Worm (Caenorhabditis elegans): Measurements from ENCODE around the gene Y66D12A.7.

Gene Y66D12A.7

ce11 chrIII:11565602-11566001 lies 14.7 kb downstream of the Y66D12A.7 start, which contains the start of gene Y66D12A.10 (continued):
- no peak for TF ChIP-seq fkh-4 (tag; optimal IDR thresholded peaks at IDR 0.05; ENCODE audit: borderline replicate concordance)
- TF ChIP-seq ztf-4 (tag; optimal IDR thresholded peaks at IDR 0.05), result no peak
- TF ChIP-seq C16A3.4 (tag; optimal IDR thresholded peaks at IDR 0.05), result peak; percentile 14
- TF ChIP-seq lin-35 (GFP tag; optimal IDR thresholded peaks at IDR 0.05), result peak; percentile 96 to 99
- no peak for TF ChIP-seq ztf-11 (tag; optimal IDR thresholded peaks at IDR 0.05)
- TF ChIP-seq snpc-4 (tag; optimal IDR thresholded peaks at IDR 0.05), result peak; percentile 10
- peak; percentile 88 to 96 for TF ChIP-seq efl-1 (optimal IDR thresholded peaks at IDR 0.05)
- TF ChIP-seq efl-1 (GFP tag; optimal IDR thresholded peaks at IDR 0.05 in 1 of 2), result peak; percentile 97 to 100
- no peak for TF ChIP-seq hlh-17 (GFP tag; optimal IDR thresholded peaks at IDR 0.05; ENCODE audit: borderline replicate concordance)
- TF ChIP-seq efl-3 (GFP tag; optimal IDR thresholded peaks at IDR 0.05), result no peak
- no peak for TF ChIP-seq nhr-76 (tag; optimal IDR thresholded peaks at IDR 0.05)
- no peak for TF ChIP-seq ceh-8 (GFP tag; optimal IDR thresholded peaks at IDR 0.05)
- peak; percentile 33 for TF ChIP-seq nhr-77 (tag; optimal IDR thresholded peaks at IDR 0.05)

- TF ChIP-seq jun-1 (tag; optimal IDR thresholded peaks at IDR 0.05) (no peak), lsy-2 (tag; optimal IDR thresholded peaks at IDR 0.05) (no peak), zip-4 (GFP tag; optimal IDR thresholded peaks at IDR 0.05) (no peak), fkh-4 (tag; optimal IDR thresholded peaks at IDR 0.05; ENCODE audit: borderline replicate concordance) (no peak), lin-14 (GFP tag; optimal IDR thresholded peaks at IDR 0.05) (no peak), sox-4 (tag; optimal IDR thresholded peaks at IDR 0.05) (no peak), mdl-1 (tag; optimal IDR thresholded peaks at IDR 0.05) (no peak), nhr-20 (tag; optimal IDR thresholded peaks at IDR 0.05) (no peak), snu-23 (GFP tag; optimal IDR thresholded peaks at IDR 0.05) (no peak), pax-3 (tag; optimal IDR thresholded peaks at IDR 0.05) (no peak), dpl-1 (GFP tag; optimal IDR thresholded peaks at IDR 0.05) (no peak), lin-39 (tag; optimal IDR thresholded peaks at IDR 0.05) (no peak), lir-3 (tag; optimal IDR thresholded peaks at IDR 0.05; ENCODE audit: poor library complexity) (no peak), hpl-2 (GFP tag; optimal IDR thresholded peaks at IDR 0.05) (no peak), snpc-4 (tag; optimal IDR thresholded peaks at IDR 0.05) (no peak)
Observed at ce11 chrIII:11563417-11563949, 16.8 kb downstream of the Y66D12A.7 start, which contains the start of gene Y66D12A.11. TSS of gene Y66D12A.11 (plus strand) at chrIII:11563467.

ce11 chrIII:11561597-11561996 lies 18.7 kb downstream of the Y66D12A.7 start:
- TF ChIP-seq mdl-1 (tag; optimal IDR thresholded peaks at IDR 0.05), result no peak
- no peak for TF ChIP-seq nhr-77 (tag; optimal IDR thresholded peaks at IDR 0.05)
- TF ChIP-seq pax-3 (tag; optimal IDR thresholded peaks at IDR 0.05), result no peak
- peak; percentile 7 for TF ChIP-seq nhr-85 (tag)

- no peak for TF ChIP-seq zip-4 (GFP tag; optimal IDR thresholded peaks at IDR 0.05)
- no peak for TF ChIP-seq lin-14 (GFP tag; optimal IDR thresholded peaks at IDR 0.05)
- TF ChIP-seq mep-1 (tag; optimal IDR thresholded peaks at IDR 0.05), result no peak
- no peak for TF ChIP-seq nhr-20 (tag; optimal IDR thresholded peaks at IDR 0.05)
- no peak for TF ChIP-seq ces-1 (GFP tag; optimal IDR thresholded peaks at IDR 0.05)
- TF ChIP-seq lsy-2 (tag; optimal IDR thresholded peaks at IDR 0.05), result no peak
- no peak for TF ChIP-seq C16A3.4 (tag; optimal IDR thresholded peaks at IDR 0.05)
Observed at ce11 chrIII:11560504-11561202, 19.6 kb downstream of the Y66D12A.7 start, which contains the start of gene ztf-29. TSS of gene ztf-29 (plus strand) at chrIII:11561152.

ce11 chrIII:11559677-11560076 lies 20.6 kb downstream of the Y66D12A.7 start:
- TF ChIP-seq ztf-11 (tag; optimal IDR thresholded peaks at IDR 0.05), result peak in 1 of 2 experiments; percentile 4
- 0 out of 2 replicates have a peak, but pooled peaks have one; percentile 10 for TF ChIP-seq grh-1 (GFP tag; IDR thresholded peaks at IDR 0.05)
- peak; percentile 30 for TF ChIP-seq snu-23 (GFP tag; optimal IDR thresholded peaks at IDR 0.05)
- no peak for TF ChIP-seq unc-86 (tag; optimal IDR thresholded peaks at IDR 0.05)
- peak; percentile 36 for TF ChIP-seq lin-14 (GFP tag; optimal IDR thresholded peaks at IDR 0.05)
- TF ChIP-seq lin-15B (tag; optimal IDR thresholded peaks at IDR 0.05), result no peak
- TF ChIP-seq isw-1 (GFP tag; IDR thresholded peaks at IDR 0.05), result no peak
- TF ChIP-seq ceh-90 (tag; optimal IDR thresholded peaks at IDR 0.05), result no peak
- peak; percentile 68 for TF ChIP-seq nhr-85 (tag)
- TF ChIP-seq blmp-1 (tag; optimal IDR thresholded peaks at IDR 0.05), result peak; percentile 25
- TF ChIP-seq nhr-90 (tag; optimal IDR thresholded peaks at IDR 0.05; ENCODE audit: poor library complexity), result no peak
